Worm (Caenorhabditis elegans) whole organism, midembryonic: Measurements from ENCODE around the gene ZK632.11.

Experiments
- T22C8.4 ChIP-seq: fragments of 200-800 bp; sonication (Bioruptor generic); IDR thresholded peaks from 2 replicates; pipeline ENCODE4 v1.3.6; 2022; ENCODE audit warnings: missing genetic modification characterization, missing compliant biosample characterization
- cog-1 ChIP-seq: sonication (generic microtip); optimal IDR thresholded peaks from 2 replicates; lab custom pipeline; 2016; ENCODE audit warnings: missing genetic modification characterization, missing compliant biosample characterization
- flt-1 ChIP-seq: fragments of 200-800 bp; sonication (Bioruptor generic); IDR thresholded peaks from 2 replicates; pipeline ENCODE4 v1.3.6; 2022; ENCODE audit warnings: missing genetic modification characterization, missing compliant biosample characterization
- klf-2 ChIP-seq: fragments of 200-800 bp; sonication (Bioruptor generic); conservative IDR thresholded peaks from 2 replicates; pipeline ENCODE4 v1.3.6; 2022; ENCODE audit warnings: missing genetic modification reagents, missing genetic modification characterization, missing compliant biosample characterization
- med-1 ChIP-seq: sonication (generic microtip); optimal IDR thresholded peaks from 2 replicates; lab custom pipeline; 2017; ENCODE audit warnings: missing genetic modification characterization, mild to moderate bottlenecking, missing compliant biosample characterization, antibody characterized with exemption, missing genetic modification reagents; ENCODE audit not compliant: insufficient read depth
- ref-1 ChIP-seq: fragments of 200-800 bp; sonication (Bioruptor generic); conservative IDR thresholded peaks from 2 replicates; pipeline ENCODE4 v1.3.6; 2022; ENCODE audit warnings: missing genetic modification reagents, missing genetic modification characterization, missing compliant biosample characterization
- tab-1 ChIP-seq: fragments of 200-800 bp; sonication (Bioruptor generic); IDR thresholded peaks from 2 replicates; pipeline ENCODE4 v1.3.6; 2022; ENCODE audit warnings: missing genetic modification characterization, missing compliant biosample characterization
- ztf-23 ChIP-seq: fragments of 200-800 bp; sonication (Bioruptor generic); IDR thresholded peaks from 2 replicates; pipeline ENCODE4 v1.3.6; 2022; ENCODE audit warnings: missing genetic modification reagents, missing genetic modification characterization, missing compliant biosample characterization
- ztf-29 ChIP-seq: fragments of 200-800 bp; sonication (Bioruptor generic); IDR thresholded peaks from 2 replicates; pipeline ENCODE4 v1.3.6; 2022; ENCODE audit warnings: missing genetic modification reagents, missing genetic modification characterization, missing compliant biosample characterization

The ZK632.11 gene

DNA sequence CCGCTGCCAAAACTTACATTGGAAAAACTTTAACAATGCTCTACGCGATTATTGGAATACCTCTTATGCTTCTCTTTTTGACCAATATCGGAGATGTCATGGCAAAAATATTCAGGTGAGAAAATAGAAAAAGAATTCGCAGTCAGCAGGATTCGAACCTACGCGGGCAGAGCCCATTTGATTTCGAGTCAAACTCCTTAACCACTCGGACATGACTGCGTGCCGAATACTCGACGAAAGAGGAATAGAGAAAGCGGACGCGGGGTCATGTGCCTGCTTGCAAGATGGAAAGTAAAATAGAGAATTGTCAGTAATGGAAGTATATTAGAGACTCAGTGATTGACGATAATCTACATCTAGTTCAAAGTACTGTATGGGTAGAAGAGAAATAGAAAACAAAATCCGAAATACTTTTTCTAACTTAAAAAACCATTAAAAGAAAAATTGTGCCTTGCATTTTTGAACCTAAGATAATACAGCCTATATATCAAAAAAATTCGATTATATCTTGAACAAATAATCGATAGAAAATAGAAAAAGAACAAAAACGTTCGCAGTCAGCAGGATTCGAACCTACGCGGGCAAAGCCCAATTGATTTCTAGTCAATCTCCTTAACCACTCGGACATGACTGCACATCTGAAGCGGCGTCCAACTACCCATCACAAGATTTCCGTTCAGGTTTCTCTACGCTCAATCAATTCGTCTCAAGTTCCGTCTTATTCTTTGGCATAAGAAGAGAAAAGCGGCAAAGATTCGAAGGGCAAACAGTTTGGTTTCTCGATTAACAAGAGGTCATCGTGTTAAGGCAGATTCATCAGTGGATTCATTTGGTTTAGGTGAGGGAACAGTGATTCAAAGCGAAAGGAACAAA is 34.0 kb downstream of the ZK632.11 start:
- TF ChIP-seq ztf-23 (GFP tag; lab: Robert Waterston, UW) (peak; percentile 94), med-1 (peak; percentile 64), ztf-29 (peak; percentile 93), klf-2 (GFP tag; lab: Robert Waterston, UW) (peak; percentile 91), ref-1 (GFP tag; lab: Robert Waterston, UW) (peak; percentile 88), flt-1 (GFP tag; lab: Robert Waterston, UW) (peak; percentile 95), tab-1 (GFP tag; lab: Robert Waterston, UW) (peak; percentile 96), T22C8.4 (GFP tag; lab: Robert Waterston, UW) (peak; percentile 90), cog-1 (tag; lab: Kevin White, UChicago) (peak; percentile 64)

DNA sequence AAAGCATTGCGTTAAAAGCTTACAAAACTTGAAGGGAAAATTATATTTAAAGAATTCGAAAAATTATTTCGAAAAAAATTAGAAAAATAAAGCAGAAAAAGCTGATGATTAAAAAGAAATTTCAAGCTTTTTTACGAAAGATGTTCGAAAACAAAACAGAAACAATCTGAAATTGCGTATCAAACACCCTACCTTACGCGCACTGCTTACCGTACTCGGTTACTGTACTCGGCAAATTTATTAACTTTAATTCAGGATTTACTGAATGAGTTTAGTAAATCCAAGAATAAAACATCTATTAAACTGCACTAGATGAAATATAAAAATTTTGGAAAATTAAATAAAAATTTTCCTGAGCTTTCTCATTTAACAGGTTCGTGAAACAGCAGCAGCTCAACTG is 34.8 kb downstream of the ZK632.11 start:
- TF ChIP-seq klf-2 (GFP tag; lab: Robert Waterston, UW) (no peak), flt-1 (GFP tag; lab: Robert Waterston, UW) (no peak), ztf-23 (GFP tag; lab: Robert Waterston, UW) (no peak), T22C8.4 (GFP tag; lab: Robert Waterston, UW) (no peak), cog-1 (tag; lab: Kevin White, UChicago) (no peak), tab-1 (GFP tag; lab: Robert Waterston, UW) (no peak), ztf-29 (no peak), ref-1 (GFP tag; lab: Robert Waterston, UW) (no peak), med-1 (no peak)

DNA sequence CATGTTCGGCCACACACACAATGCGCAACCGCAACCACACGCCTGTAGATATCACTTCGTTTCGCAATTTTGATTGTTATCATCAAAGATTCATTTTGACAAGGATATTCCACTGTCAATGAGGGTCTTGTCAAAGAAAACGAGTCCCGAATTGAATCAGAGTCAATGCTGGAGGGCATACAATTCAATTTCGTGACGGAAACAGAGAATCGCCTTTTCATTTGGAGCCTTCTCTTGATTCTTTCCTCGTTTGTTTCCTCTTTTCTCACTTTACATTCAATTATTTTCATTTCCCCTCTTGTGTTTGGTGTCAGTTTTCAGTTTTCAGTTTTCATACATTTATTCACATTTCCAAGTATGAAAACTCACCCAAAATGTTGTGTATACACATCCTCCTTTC is 39.6 kb downstream of the ZK632.11 start:
- no peak for TF ChIP-seq klf-2 (GFP tag; lab: Robert Waterston, UW)
- no peak for TF ChIP-seq tab-1 (GFP tag; lab: Robert Waterston, UW)
- no peak for TF ChIP-seq flt-1 (GFP tag; lab: Robert Waterston, UW)
- no peak for TF ChIP-seq ref-1 (GFP tag; lab: Robert Waterston, UW)
- no peak for TF ChIP-seq T22C8.4 (GFP tag; lab: Robert Waterston, UW)
- no peak for TF ChIP-seq ztf-29
- TF ChIP-seq med-1: no peak
- no peak for TF ChIP-seq ztf-23 (GFP tag; lab: Robert Waterston, UW)
- TF ChIP-seq cog-1 (tag; lab: Kevin White, UChicago): no peak

DNA sequence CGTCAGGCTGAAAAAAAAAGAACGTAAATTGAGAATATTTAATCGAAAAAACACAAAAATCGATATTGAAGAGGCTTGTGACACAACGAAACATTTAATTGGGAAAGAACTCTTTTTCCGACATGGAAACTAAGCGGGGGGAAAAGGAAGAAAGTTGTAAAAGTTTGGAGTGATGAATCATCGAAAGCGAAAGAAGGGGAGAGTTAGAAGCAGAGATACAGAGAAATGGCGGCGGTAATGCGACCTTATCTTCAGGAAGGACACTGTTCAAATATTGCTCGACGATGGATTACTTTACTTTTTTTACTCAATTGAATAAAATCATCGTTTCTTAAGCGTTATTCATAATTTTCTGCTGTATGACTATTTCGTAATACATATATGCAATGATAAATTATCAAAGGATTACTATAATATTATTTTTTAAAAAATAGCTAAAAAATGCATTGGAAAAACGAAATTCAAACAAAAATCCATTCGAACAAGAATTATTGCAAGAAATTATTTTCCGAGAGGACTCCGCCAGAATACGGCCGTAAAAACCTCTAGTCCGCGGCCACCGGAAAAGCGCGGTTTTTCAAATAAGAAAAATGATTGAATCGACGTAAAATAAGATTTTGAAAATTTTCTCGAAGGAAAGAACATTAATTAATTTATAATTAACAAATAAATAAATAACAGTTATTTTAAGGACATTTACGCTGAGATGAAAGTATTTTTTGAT is 40.2 kb downstream of the ZK632.11 start, which contains the start of gene dhhc-4:
TSS of gene dhhc-4 (minus strand) at position 13 of the 724 bp plus-strand sequence.
- TF ChIP-seq med-1: no peak
- no peak for TF ChIP-seq ztf-29
- TF ChIP-seq flt-1 (GFP tag; lab: Robert Waterston, UW): peak; percentile 79
- TF ChIP-seq klf-2 (GFP tag; lab: Robert Waterston, UW): 0 out of 2 replicates have a peak, but pooled peaks have one; percentile 40
- TF ChIP-seq ref-1 (GFP tag; lab: Robert Waterston, UW): no peak
- TF ChIP-seq T22C8.4 (GFP tag; lab: Robert Waterston, UW): peak; percentile 34; the same call in 1 of the 2 replicates
- peak; percentile 77 for TF ChIP-seq ztf-23 (GFP tag; lab: Robert Waterston, UW)
- TF ChIP-seq tab-1 (GFP tag; lab: Robert Waterston, UW): no peak

DNA sequence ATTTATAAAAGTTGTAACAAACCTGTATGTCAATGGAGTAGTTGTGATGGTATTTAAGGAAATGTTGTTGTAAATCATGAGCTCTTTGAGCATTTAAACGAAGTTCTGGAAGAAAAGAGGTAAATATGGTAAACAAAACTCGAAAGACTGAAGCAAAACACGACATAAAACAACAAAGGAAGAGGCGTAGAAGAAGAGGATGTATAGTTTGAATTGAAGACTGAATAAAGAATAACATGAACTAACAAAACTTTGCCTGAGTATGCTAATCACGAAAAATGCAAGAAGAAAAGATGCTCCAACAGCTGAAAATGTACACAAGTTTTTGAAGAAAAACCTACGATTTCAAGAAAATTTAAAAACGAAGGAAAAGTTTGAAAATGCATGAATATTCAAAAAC is 43.3 kb downstream of the ZK632.11 start, which contains the start of gene ZK757.1:
TSS of gene ZK757.1 (minus strand) at position 101 of the 400 bp plus-strand sequence.
- TF ChIP-seq ref-1 (GFP tag; lab: Robert Waterston, UW) (no peak), ztf-29 (no peak), klf-2 (GFP tag; lab: Robert Waterston, UW) (no peak)

DNA sequence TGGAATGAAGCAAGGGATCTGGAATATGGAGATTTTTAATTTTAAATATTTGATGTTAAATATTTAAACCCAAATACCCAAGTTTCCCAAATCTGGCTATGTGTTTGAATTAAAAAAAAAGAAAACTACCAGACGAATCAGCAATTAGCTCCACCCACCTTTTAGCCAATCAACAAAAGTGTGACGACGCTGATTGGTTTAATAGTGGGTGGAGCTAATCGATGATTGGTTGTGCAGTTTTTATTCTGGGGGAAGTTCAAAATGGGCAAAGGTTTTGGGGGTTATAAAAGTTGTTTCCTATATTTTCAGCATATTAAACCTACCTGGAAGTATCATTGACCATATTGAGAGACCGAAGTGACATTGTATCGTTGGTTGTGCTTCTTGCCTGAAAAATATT is 46.8 kb downstream of the ZK632.11 start:
- TF ChIP-seq ztf-23 (GFP tag; lab: Robert Waterston, UW) (no peak), flt-1 (GFP tag; lab: Robert Waterston, UW) (no peak), ref-1 (GFP tag; lab: Robert Waterston, UW) (no peak), ztf-29 (no peak), T22C8.4 (GFP tag; lab: Robert Waterston, UW) (no peak), cog-1 (tag; lab: Kevin White, UChicago) (no peak), klf-2 (GFP tag; lab: Robert Waterston, UW) (no peak), med-1 (no peak), tab-1 (GFP tag; lab: Robert Waterston, UW) (no peak)

DNA sequence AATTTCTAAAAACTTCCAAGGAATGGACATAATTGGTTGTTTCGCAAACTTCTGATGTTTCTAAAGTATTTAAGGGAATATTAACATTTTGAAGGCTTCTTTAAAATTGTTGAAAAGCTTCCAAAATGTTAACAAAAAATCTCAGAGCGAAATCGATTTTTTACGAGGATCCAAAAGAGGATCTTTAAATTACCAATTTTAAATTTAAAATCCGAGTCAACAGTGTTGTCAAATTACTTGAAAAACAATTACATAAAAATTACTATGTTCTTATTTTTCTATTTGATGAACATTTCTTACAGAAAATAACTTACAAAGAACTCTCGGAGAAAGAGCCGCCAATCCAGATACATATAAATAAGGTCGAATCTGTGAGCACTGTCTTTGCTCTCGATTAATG is 49.2 kb downstream of the ZK632.11 start, which contains the start of gene ZK757.10:
TSS of gene ZK757.10 (plus strand) at position 301 of the 400 bp plus-strand sequence.
- TF ChIP-seq ztf-23 (GFP tag; lab: Robert Waterston, UW) (no peak), cog-1 (tag; lab: Kevin White, UChicago) (no peak), T22C8.4 (GFP tag; lab: Robert Waterston, UW) (no peak), med-1 (no peak), klf-2 (GFP tag; lab: Robert Waterston, UW) (no peak)

DNA sequence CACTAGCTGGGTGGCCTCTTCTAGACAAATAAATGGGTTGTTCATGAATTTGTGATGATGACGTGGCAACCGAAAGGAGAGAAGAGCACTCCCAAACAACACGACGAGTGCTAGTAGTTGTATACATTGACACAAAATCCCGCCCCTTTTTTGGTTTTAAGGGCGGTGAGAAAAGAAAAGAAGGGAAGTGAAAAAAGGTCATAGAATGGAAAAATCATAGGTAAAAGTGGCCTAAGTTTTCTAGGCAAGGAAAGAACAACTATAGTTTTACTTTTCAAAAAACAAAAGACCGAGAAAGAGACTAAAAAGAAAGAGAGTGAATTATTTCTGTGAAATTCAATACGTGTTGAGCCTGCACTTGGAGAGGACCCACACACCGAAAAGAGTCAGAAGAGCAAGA is 51.1 kb downstream of the ZK632.11 start, which contains the start of gene ZK757.2:
TSS of gene ZK757.2 (minus strand) at position 101 of the 400 bp plus-strand sequence.
- no peak for TF ChIP-seq flt-1 (GFP tag; lab: Robert Waterston, UW)
- TF ChIP-seq med-1: no peak
- TF ChIP-seq T22C8.4 (GFP tag; lab: Robert Waterston, UW): no peak
- TF ChIP-seq cog-1 (tag; lab: Kevin White, UChicago): no peak
- TF ChIP-seq tab-1 (GFP tag; lab: Robert Waterston, UW): no peak
- TF ChIP-seq ztf-29: no peak
- TF ChIP-seq ztf-23 (GFP tag; lab: Robert Waterston, UW): no peak
